Worm (Caenorhabditis elegans) whole organism, midembryonic: Measurements from ENCODE around the gene hpo-12.

Source experiments
- T22C8.4 ChIP-seq: fragments of 200-800 bp; sonication (Bioruptor generic); IDR thresholded peaks from 2 replicates; pipeline ENCODE4 v1.3.6; 2022; ENCODE audit warnings: missing genetic modification characterization, missing compliant biosample characterization
- cog-1 ChIP-seq: sonication (generic microtip); optimal IDR thresholded peaks from 2 replicates; lab custom pipeline; 2016; ENCODE audit warnings: missing genetic modification characterization, missing compliant biosample characterization
- flt-1 ChIP-seq: fragments of 200-800 bp; sonication (Bioruptor generic); IDR thresholded peaks from 2 replicates; pipeline ENCODE4 v1.3.6; 2022; ENCODE audit warnings: missing genetic modification characterization, missing compliant biosample characterization
- klf-2 ChIP-seq: fragments of 200-800 bp; sonication (Bioruptor generic); conservative IDR thresholded peaks from 2 replicates; pipeline ENCODE4 v1.3.6; 2022; ENCODE audit warnings: missing genetic modification reagents, missing genetic modification characterization, missing compliant biosample characterization
- med-1 ChIP-seq: sonication (generic microtip); optimal IDR thresholded peaks from 2 replicates; lab custom pipeline; 2017; ENCODE audit warnings: missing genetic modification characterization, mild to moderate bottlenecking, missing compliant biosample characterization, antibody characterized with exemption, missing genetic modification reagents; ENCODE audit not compliant: insufficient read depth
- ref-1 ChIP-seq: fragments of 200-800 bp; sonication (Bioruptor generic); conservative IDR thresholded peaks from 2 replicates; pipeline ENCODE4 v1.3.6; 2022; ENCODE audit warnings: missing genetic modification reagents, missing genetic modification characterization, missing compliant biosample characterization
- tab-1 ChIP-seq: fragments of 200-800 bp; sonication (Bioruptor generic); IDR thresholded peaks from 2 replicates; pipeline ENCODE4 v1.3.6; 2022; ENCODE audit warnings: missing genetic modification characterization, missing compliant biosample characterization
- ztf-23 ChIP-seq: fragments of 200-800 bp; sonication (Bioruptor generic); IDR thresholded peaks from 2 replicates; pipeline ENCODE4 v1.3.6; 2022; ENCODE audit warnings: missing genetic modification reagents, missing genetic modification characterization, missing compliant biosample characterization
- ztf-29 ChIP-seq: fragments of 200-800 bp; sonication (Bioruptor generic); IDR thresholded peaks from 2 replicates; pipeline ENCODE4 v1.3.6; 2022; ENCODE audit warnings: missing genetic modification reagents, missing genetic modification characterization, missing compliant biosample characterization

hpo-12 gene

DNA sequence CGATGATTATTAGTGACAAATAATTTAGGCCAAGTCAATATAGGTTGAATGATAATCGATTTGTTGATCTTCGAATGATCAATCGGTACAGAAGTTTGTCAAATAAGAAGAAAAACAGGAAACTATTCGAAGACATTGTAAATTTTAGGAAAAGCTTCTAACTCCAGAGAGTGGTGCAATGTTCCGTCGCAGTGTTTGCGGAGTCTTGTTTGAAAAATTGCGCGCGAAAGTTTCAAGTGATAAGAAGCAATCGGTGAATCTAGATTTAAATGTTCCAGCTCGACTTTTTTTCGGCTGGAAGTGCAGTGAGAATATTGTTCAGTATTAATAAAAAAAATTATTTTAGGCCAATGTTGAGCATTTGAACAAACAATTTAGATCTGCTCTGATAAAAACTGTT lies 51.7 kb downstream of the hpo-12 start:
- TF ChIP-seq T22C8.4: no peak
- TF ChIP-seq ref-1 (GFP tag; lab: Robert Waterston, UW): no peak
- no peak for TF ChIP-seq klf-2
- TF ChIP-seq med-1 (GFP tag; lab: Kevin White, UChicago): no peak
- no peak for TF ChIP-seq cog-1 (tag; lab: Kevin White, UChicago)
- no peak for TF ChIP-seq ztf-29
- TF ChIP-seq ztf-23 (GFP tag; lab: Robert Waterston, UW): no peak
- TF ChIP-seq tab-1 (GFP tag; lab: Robert Waterston, UW): no peak
- TF ChIP-seq flt-1: no peak
